Worm (Caenorhabditis elegans) whole organism, L4 larva: ENCODE data around the gene srh-11.

Experiments used
- F26F4.8 ChIP-seq: fragments of 200-800 bp; sonication (Bioruptor generic); conservative IDR thresholded peaks from 2 replicates; pipeline ENCODE4 v1.3.6; 2022; ENCODE audit warnings: missing genetic modification characterization, missing compliant biosample characterization
- F49E8.2 ChIP-seq: sonication (generic microtip); optimal IDR thresholded peaks from 2 replicates; lab custom pipeline; 2016; ENCODE audit warnings: missing compliant biosample characterization, mild to moderate bottlenecking, missing genetic modification characterization, borderline replicate concordance
- R02D3.7 ChIP-seq: fragments of 150-350 bp; sonication (generic microtip); optimal IDR thresholded peaks from 3 replicates; lab custom pipeline; 2014; ENCODE audit warnings: missing biosample characterization, missing genetic modification characterization
- T20F7.1 ChIP-seq: fragments of 200-800 bp; sonication (Bioruptor generic); optimal IDR thresholded peaks from 2 replicates; lab custom pipeline; 2018; ENCODE audit warnings: mild to moderate bottlenecking, missing genetic modification characterization, missing compliant biosample characterization
- Y75B8A.6 ChIP-seq: fragments of 200-800 bp; sonication (Bioruptor generic); IDR thresholded peaks from 2 replicates; pipeline ENCODE4 v1.3.6; 2022; ENCODE audit warnings: missing genetic modification reagents, missing genetic modification characterization, missing compliant biosample characterization
- ZK337.2 ChIP-seq: fragments of 200-800 bp; sonication (Bioruptor generic); IDR thresholded peaks from 2 replicates; pipeline ENCODE4 v1.3.6; 2022; ENCODE audit warnings: missing genetic modification reagents, missing genetic modification characterization, missing compliant biosample characterization
- aha-1 ChIP-seq: fragments of 150-350 bp; peaks from one replicate; lab custom pipeline; 2014; ENCODE audit warnings: missing biosample characterization, missing genetic modification characterization
- attf-4 ChIP-seq: sonication (generic microtip); optimal IDR thresholded peaks from 3 replicates; lab custom pipeline; 2017; ENCODE audit warnings: missing biosample characterization, missing genetic modification characterization
- ceh-32 ChIP-seq: sonication (generic microtip); optimal IDR thresholded peaks from 2 replicates; lab custom pipeline; 2016; ENCODE audit warnings: mild to moderate bottlenecking, missing genetic modification characterization, missing compliant biosample characterization; ENCODE audit not compliant: poor library complexity
- ceh-62 ChIP-seq: sonication (generic microtip); optimal IDR thresholded peaks from 2 replicates; lab custom pipeline; 2017; ENCODE audit warnings: missing biosample characterization, missing genetic modification characterization
- cey-2 ChIP-seq: sonication (generic microtip); optimal IDR thresholded peaks from 3 replicates; lab custom pipeline; 2017; ENCODE audit warnings: missing genetic modification characterization, mild to moderate bottlenecking, missing compliant biosample characterization, antibody characterized with exemption, borderline replicate concordance; ENCODE audit not compliant: insufficient read depth
- daf-12 ChIP-seq: fragments of 150-350 bp; optimal IDR thresholded peaks from 2 replicates; lab custom pipeline; 2014; ENCODE audit warnings: missing biosample characterization, missing genetic modification reagents, missing genetic modification characterization
- daf-16 ChIP-seq, 3 experiments: sonication (generic microtip); optimal IDR thresholded peaks; 2 replicates each; lab custom pipeline; 2016 to 2017; ENCODE audit warnings: missing genetic modification characterization in 3 of 3, missing genetic modification reagents in 3 of 3, mild to moderate bottlenecking in 2 of 3, missing compliant biosample characterization in 2 of 3, missing biosample characterization in 1 of 3, moderate library complexity in 1 of 3
- dmd-6 ChIP-seq: fragments of 200-800 bp; sonication (Bioruptor generic); IDR thresholded peaks from 2 replicates; pipeline ENCODE4 v1.3.6; 2022; ENCODE audit warnings: missing genetic modification reagents, missing genetic modification characterization, missing compliant biosample characterization
- duxl-1 ChIP-seq: sonication (generic microtip); optimal IDR thresholded peaks from 2 replicates; lab custom pipeline; 2016; ENCODE audit warnings: mild to moderate bottlenecking, missing genetic modification characterization, moderate library complexity, missing compliant biosample characterization; ENCODE audit not compliant: poor library complexity
- dve-1 ChIP-seq: sonication (generic microtip); optimal IDR thresholded peaks from 2 replicates; lab custom pipeline; 2017; ENCODE audit warnings: antibody characterized with exemption, mild to moderate bottlenecking, missing genetic modification characterization, missing compliant biosample characterization; ENCODE audit not compliant: insufficient read depth
- egl-43 ChIP-seq: fragments of 200-800 bp; sonication (Bioruptor generic); IDR thresholded peaks from 2 replicates; pipeline ENCODE4 v1.3.6; 2022; ENCODE audit warnings: missing genetic modification reagents, missing genetic modification characterization, missing compliant biosample characterization
- jun-1 ChIP-seq: fragments of 150-350 bp; optimal IDR thresholded peaks from 2 replicates; lab custom pipeline; 2014; ENCODE audit warnings: missing biosample characterization, missing genetic modification reagents, missing genetic modification characterization
- lim-7 ChIP-seq: fragments of 200-800 bp; sonication (Bioruptor generic); IDR thresholded peaks from 2 replicates; pipeline ENCODE4 v1.3.6; 2022; ENCODE audit warnings: missing genetic modification characterization, missing compliant biosample characterization
- lir-3 ChIP-seq: sonication (generic microtip); optimal IDR thresholded peaks from 2 replicates; lab custom pipeline; 2016; ENCODE audit warnings: mild to moderate bottlenecking, missing genetic modification characterization, missing compliant biosample characterization
- lsy-2 ChIP-seq, 2 experiments: fragments of 150-350 bp in 1 of 2; sonication (generic microtip) in 1 of 2; optimal IDR thresholded peaks; 2 replicates each; lab custom pipeline; 2014 to 2017; ENCODE audit warnings: missing biosample characterization in 2 of 2, missing genetic modification characterization in 2 of 2
- mxl-3 ChIP-seq: fragments of 200-800 bp; sonication (Bioruptor generic); optimal IDR thresholded peaks from 2 replicates; lab custom pipeline; 2018; ENCODE audit warnings: mild to moderate bottlenecking, missing genetic modification characterization, missing compliant biosample characterization
- nhr-111 ChIP-seq: fragments of 200-800 bp; sonication (Bioruptor generic); optimal IDR thresholded peaks from 2 replicates; lab custom pipeline; 2018; ENCODE audit warnings: mild to moderate bottlenecking, missing genetic modification characterization, missing compliant biosample characterization
- nhr-25 ChIP-seq: sonication (generic microtip); optimal IDR thresholded peaks from 2 replicates; lab custom pipeline; 2017; ENCODE audit warnings: missing genetic modification characterization, mild to moderate bottlenecking, missing compliant biosample characterization, antibody characterized with exemption, moderate library complexity, borderline replicate concordance; ENCODE audit not compliant: insufficient read depth
- nhr-28 ChIP-seq: fragments of 150-350 bp; optimal IDR thresholded peaks from 2 replicates; lab custom pipeline; 2014; ENCODE audit warnings: missing biosample characterization, missing genetic modification characterization
- pqm-1 ChIP-seq: sonication (generic microtip); optimal IDR thresholded peaks from 2 replicates; lab custom pipeline; 2017; ENCODE audit warnings: missing biosample characterization, missing genetic modification characterization
- saeg-2 ChIP-seq: fragments of 200-800 bp; sonication (Bioruptor generic); IDR thresholded peaks from 2 replicates; pipeline ENCODE4 v1.3.6; 2022; ENCODE audit warnings: missing genetic modification reagents, missing genetic modification characterization, missing compliant biosample characterization
- sdz-12 ChIP-seq: fragments of 200-800 bp; sonication (Bioruptor generic); optimal IDR thresholded peaks from 2 replicates; lab custom pipeline; 2018; ENCODE audit warnings: mild to moderate bottlenecking, missing genetic modification characterization, missing compliant biosample characterization
- tag-97 ChIP-seq: fragments of 200-800 bp; sonication (Bioruptor generic); IDR thresholded peaks from 2 replicates; pipeline ENCODE4 v1.3.6; 2022; ENCODE audit warnings: missing genetic modification characterization, missing compliant biosample characterization
- unc-39 ChIP-seq: sonication (generic microtip); optimal IDR thresholded peaks from 2 replicates; lab custom pipeline; 2017; ENCODE audit warnings: missing biosample characterization, missing genetic modification characterization
- unc-62 ChIP-seq, 3 experiments: fragments of 150-350 bp in 1 of 3; sonication (generic microtip); optimal IDR thresholded peaks in 2 of 3; peaks in 1 of 3; 1 replicate in 1 of 3; 2 replicates in 2 of 3; lab custom pipeline; 2014 to 2017; ENCODE audit warnings: missing biosample characterization in 3 of 3, missing genetic modification characterization in 3 of 3, missing genetic modification reagents in 3 of 3, missing genotype in 1 of 3
- zag-1 ChIP-seq: fragments of 150-350 bp; optimal IDR thresholded peaks from 2 replicates; lab custom pipeline; 2014; ENCODE audit warnings: missing biosample characterization, missing genetic modification characterization
- zfp-2 ChIP-seq: sonication (generic microtip); optimal IDR thresholded peaks from 2 replicates; lab custom pipeline; 2016; ENCODE audit warnings: mild to moderate bottlenecking, missing genetic modification characterization, missing compliant biosample characterization
- zip-2 ChIP-seq: fragments of 150-350 bp; optimal IDR thresholded peaks from 2 replicates; lab custom pipeline; 2014; ENCODE audit warnings: missing biosample characterization, missing genetic modification characterization

The srh-11 gene

ce11 chrX:8355350-8355749 is 36.5 kb upstream of the srh-11 start (continued):
- TF ChIP-seq pqm-1 (tag; lab: Kevin White, UChicago) = peak; percentile 97
- peak; percentile 89 for TF ChIP-seq dmd-6 (GFP tag; lab: Robert Waterston, UW)
- TF ChIP-seq, all 104 proteins: peak for 13

DNA sequence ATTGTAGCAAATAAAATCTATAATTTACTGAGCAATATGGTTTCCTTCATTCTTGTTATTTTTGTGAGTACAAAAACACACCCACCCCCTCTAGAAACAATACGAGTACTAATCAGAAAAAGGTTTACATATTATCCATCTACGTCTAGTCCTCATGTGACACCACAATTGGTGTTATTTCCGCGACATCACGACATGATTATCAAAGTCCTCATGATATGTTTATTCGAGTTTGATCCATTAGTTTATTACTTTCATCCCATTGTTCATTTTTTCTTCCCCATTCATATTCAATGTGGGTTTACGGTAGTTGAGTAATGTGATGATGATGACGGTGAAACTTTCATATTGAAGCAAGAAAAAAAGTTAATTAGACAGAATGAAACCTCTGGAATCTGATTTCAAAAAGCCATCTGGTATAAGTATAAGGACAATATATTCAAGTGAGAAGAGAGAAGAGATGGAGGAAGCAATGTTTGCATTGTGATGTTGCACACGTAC is 35.5 kb upstream of the srh-11 start:
- no peak for TF ChIP-seq egl-43 (GFP tag; lab: Robert Waterston, UW)
- no peak for TF ChIP-seq Y75B8A.6
- TF ChIP-seq duxl-1 (tag; lab: Kevin White, UChicago) = no peak
- no peak for TF ChIP-seq ZK337.2 (GFP tag; lab: Robert Waterston, UW)
- TF ChIP-seq lir-3 (tag; lab: Kevin White, UChicago) = no peak
- no peak for TF ChIP-seq F49E8.2 (tag; lab: Kevin White, UChicago)
- TF ChIP-seq R02D3.7 (tag; lab: Kevin White, UChicago) = no peak
- TF ChIP-seq ceh-32 (tag; lab: Kevin White, UChicago) = no peak
- no peak for TF ChIP-seq unc-62 (GFP tag; optimal IDR thresholded peaks at IDR 0.05 in 1 of 2; lab: Kevin White, UChicago)
- no peak for TF ChIP-seq unc-62 (tag; optimal IDR thresholded peaks at IDR 0.05; lab: Kevin White, UChicago)
- no peak for TF ChIP-seq pqm-1 (tag; lab: Kevin White, UChicago)
- no peak for TF ChIP-seq daf-16 (GFP tag; optimal IDR thresholded peaks at IDR 0.05; lab: Kevin White, UChicago)
- TF ChIP-seq daf-16 (tag; optimal IDR thresholded peaks at IDR 0.05; lab: Kevin White, UChicago) = no peak
- TF ChIP-seq unc-39 (tag; lab: Kevin White, UChicago) = no peak
- no peak for TF ChIP-seq lsy-2 (tag; optimal IDR thresholded peaks at IDR 0.05; lab: Kevin White, UChicago)
- TF ChIP-seq tag-97 (GFP tag; lab: Robert Waterston, UW) = no peak

DNA sequence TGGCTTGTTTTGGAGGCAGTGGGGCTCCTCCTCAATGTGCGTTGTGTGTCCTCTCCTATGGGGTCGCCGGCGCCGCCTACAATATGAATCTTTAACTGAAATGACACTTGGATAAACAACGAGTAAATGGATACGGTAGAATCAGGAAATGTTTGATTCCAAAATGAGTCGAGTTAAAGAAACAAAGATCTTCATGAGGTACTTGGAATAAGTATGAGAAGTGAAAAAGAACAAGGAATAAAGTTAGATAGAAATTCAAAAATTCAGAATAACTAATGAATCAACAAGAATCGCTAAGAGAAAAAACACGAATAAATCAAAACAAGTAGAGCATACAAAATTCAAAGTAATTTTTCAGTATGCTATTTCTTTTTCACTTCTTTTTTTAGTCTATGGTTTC is 32.1 kb upstream of the srh-11 start, which contains the start of gene npr-28:
Gene npr-28, minus strand, starts transcription at position 101 of the 400 bp plus-strand sequence.
- TF ChIP-seq F26F4.8 (GFP tag; lab: Robert Waterston, UW) = no peak
- peak; percentile 70 for TF ChIP-seq aha-1
- TF ChIP-seq, all 104 proteins: peak for 1

DNA sequence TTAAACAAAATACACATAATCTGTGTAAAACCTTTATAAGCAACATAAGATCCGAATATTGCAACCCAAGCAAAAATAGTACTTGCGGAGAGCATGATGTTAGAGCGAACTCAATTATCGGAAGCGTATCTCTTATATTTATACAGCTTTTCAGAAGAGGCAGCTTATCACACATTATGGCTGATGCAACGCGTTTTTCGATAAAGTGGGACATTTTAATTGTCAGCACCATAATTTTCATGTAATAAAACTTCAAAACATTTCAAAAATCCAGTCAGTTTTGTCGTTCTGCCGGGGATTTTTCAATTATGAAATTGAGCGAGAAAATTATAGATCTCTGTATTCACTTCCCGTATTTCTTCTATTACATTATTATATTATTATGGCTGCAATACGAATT is 27.4 kb upstream of the srh-11 start, which contains the start of gene drd-5:
Gene drd-5, minus strand, starts transcription at position 101 of the 400 bp plus-strand sequence.
- TF ChIP-seq dve-1 (tag; lab: Kevin White, UChicago) (peak; percentile 32), lim-7 (GFP tag; lab: Robert Waterston, UW) (no peak), pqm-1 (tag; lab: Kevin White, UChicago) (peak; percentile 33), daf-12 (tag; lab: Kevin White, UChicago) (no peak)

ce11 chrX:8341675-8342074 is 22.8 kb upstream of the srh-11 start, which contains the start of gene F55E10.1:
F55E10.1 (plus strand) TSS chrX:8341975.
- no peak for TF ChIP-seq attf-4
- no peak for TF ChIP-seq nhr-28 (tag; lab: Kevin White, UChicago)
- no peak for TF ChIP-seq zip-2 (tag; lab: Kevin White, UChicago)
- no peak for TF ChIP-seq cey-2 (tag; lab: Kevin White, UChicago)
- TF ChIP-seq nhr-25 (tag; lab: Kevin White, UChicago) = no peak
- TF ChIP-seq sdz-12 = no peak

ce11 chrX:8340393-8340792 is 21.5 kb upstream of the srh-11 start, which contains the start of gene F55E10.2:
F55E10.2 (plus strand) TSS chrX:8340693.
- no peak for TF ChIP-seq saeg-2 (GFP tag; lab: Robert Waterston, UW)
- TF ChIP-seq zag-1 = no peak
- no peak for TF ChIP-seq T20F7.1
- TF ChIP-seq ceh-62 (tag; lab: Kevin White, UChicago) = no peak
- TF ChIP-seq mxl-3 = no peak
- TF ChIP-seq zfp-2 (tag; lab: Kevin White, UChicago) = no peak
- no peak for TF ChIP-seq nhr-111 (GFP tag; lab: Kevin White, UChicago)
- no peak for TF ChIP-seq egl-43 (GFP tag; lab: Robert Waterston, UW)
- TF ChIP-seq jun-1 (tag; lab: Kevin White, UChicago) = no peak
